Worm (Caenorhabditis elegans): ENCODE results near the gene ubxn-5.

ubxn-5 gene

DNA sequence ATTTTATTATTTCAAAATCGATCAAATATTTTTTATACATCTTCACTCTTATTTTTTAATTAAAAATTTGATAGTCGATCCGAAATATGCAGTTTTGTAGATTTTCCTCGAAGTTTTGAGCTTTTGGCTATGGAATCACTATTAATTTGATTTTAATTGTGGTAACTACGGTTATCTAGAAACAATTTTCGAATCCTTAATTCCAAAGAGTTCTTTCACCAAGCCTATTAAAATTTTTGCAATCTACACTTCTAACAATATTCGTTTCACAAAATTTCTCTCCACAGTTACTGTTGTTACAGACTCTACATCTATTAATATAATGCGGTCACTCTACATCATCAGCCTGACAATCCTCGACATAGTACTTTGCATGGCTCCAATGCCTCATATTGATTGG, 42.1 kb downstream of the ubxn-5 start, which contains the start of gene R05H5.7:
Gene R05H5.7, plus strand, starts transcription at position 301 of the 400 bp plus-strand sequence.
- TF ChIP-seq rnt-1 (tag; optimal IDR thresholded peaks at IDR 0.05) (no peak), fkh-4 (tag; optimal IDR thresholded peaks at IDR 0.05; ENCODE audit: borderline replicate concordance) (no peak), ama-1 (optimal IDR thresholded peaks at IDR 0.05) (no peak), fkh-10 (GFP tag; optimal IDR thresholded peaks at IDR 0.05) (no peak), ceh-82 (tag; optimal IDR thresholded peaks at IDR 0.05) (no peak), aha-1 (tag; optimal IDR thresholded peaks at IDR 0.05) (no peak), C04F5.9 (tag; optimal IDR thresholded peaks at IDR 0.05) (no peak), irx-1 (tag; optimal IDR thresholded peaks at IDR 0.05) (no peak), egl-27 (tag; optimal IDR thresholded peaks at IDR 0.05) (no peak), dsc-1 (tag; optimal IDR thresholded peaks at IDR 0.05) (no peak), lin-39 (tag; optimal IDR thresholded peaks at IDR 0.05) (no peak), mep-1 (tag; optimal IDR thresholded peaks at IDR 0.05) (no peak), ces-1 (GFP tag; optimal IDR thresholded peaks at IDR 0.05) (no peak), zip-4 (GFP tag; optimal IDR thresholded peaks at IDR 0.05) (no peak), dpl-1 (GFP tag; optimal IDR thresholded peaks at IDR 0.05) (no peak), unc-62 (GFP tag; optimal IDR thresholded peaks at IDR 0.05) (no peak), hlh-17 (GFP tag; optimal IDR thresholded peaks at IDR 0.05; ENCODE audit: borderline replicate concordance) (no peak)

DNA sequence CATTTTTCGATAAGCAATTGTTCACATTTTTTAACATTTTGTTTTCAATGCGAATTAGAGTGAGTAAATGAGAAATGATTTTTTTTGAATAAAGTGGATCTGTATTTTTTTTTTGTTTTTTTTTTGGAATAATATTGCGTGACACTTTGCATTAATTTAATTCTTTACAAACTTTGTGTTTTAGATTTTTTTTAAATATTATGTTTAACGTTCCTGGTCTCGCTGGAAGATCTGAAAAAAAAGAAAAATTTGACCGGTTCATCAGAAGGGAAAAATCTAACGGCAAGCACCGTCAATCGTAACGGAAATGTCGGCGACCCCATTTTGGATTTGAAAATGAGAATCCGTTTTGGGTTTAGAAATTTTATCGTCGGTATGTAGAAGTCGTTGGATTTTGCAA, 44.9 kb downstream of the ubxn-5 start, which contains the start of gene cdc-25.4:
Gene cdc-25.4, minus strand, starts transcription at position 101 of the 400 bp plus-strand sequence.
- TF ChIP-seq unc-30 (tag; optimal IDR thresholded peaks at IDR 0.05) (no peak), ceh-82 (tag; optimal IDR thresholded peaks at IDR 0.05) (no peak), ceh-63 (GFP tag; optimal IDR thresholded peaks at IDR 0.05) (no peak), nhr-11 (tag; optimal IDR thresholded peaks at IDR 0.05) (no peak), ces-1 (GFP tag; optimal IDR thresholded peaks at IDR 0.05) (no peak), tbx-2 (tag; optimal IDR thresholded peaks at IDR 0.05) (no peak), tlp-1 (tag; optimal IDR thresholded peaks at IDR 0.05) (no peak), nhr-47 (tag; optimal IDR thresholded peaks at IDR 0.05) (no peak), efl-1 (optimal IDR thresholded peaks at IDR 0.05) (no peak), efl-1 (GFP tag; optimal IDR thresholded peaks at IDR 0.05 in 1 of 2) (no peak), nhr-19 (GFP tag; conservative IDR thresholded peaks at IDR 0.05) (no peak)

DNA sequence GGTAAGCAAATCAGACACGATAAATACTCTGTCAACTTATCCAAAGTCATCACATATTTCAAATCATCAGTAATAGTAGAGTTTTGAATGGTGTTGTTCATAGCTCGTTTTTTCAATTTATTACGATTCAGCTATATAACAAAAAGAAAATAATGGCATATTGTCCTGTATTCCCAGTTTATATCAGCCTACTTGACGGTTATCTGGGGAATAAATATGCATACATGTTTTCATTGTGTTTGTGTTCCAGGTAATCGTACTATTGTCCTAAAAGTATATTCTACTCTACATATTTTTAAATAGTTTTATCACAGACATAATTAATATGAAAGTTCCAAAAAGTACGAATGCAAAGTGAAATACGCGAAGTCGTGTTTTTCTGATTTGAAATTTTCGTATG, 46.5 kb downstream of the ubxn-5 start, which contains the start of gene srd-2:
Gene srd-2, minus strand, starts transcription at position 101 of the 400 bp plus-strand sequence.
- TF ChIP-seq snpc-4 (tag; optimal IDR thresholded peaks at IDR 0.05): no peak
- TF ChIP-seq ceh-82 (tag; optimal IDR thresholded peaks at IDR 0.05): no peak
- no peak for TF ChIP-seq nhr-11 (tag; optimal IDR thresholded peaks at IDR 0.05)
- no peak for TF ChIP-seq nhr-28 (tag; optimal IDR thresholded peaks at IDR 0.05)
- TF ChIP-seq lin-14 (GFP tag; optimal IDR thresholded peaks at IDR 0.05): no peak
- no peak for TF ChIP-seq fos-1 (tag; optimal IDR thresholded peaks at IDR 0.05)
- TF ChIP-seq grh-1 (GFP tag; IDR thresholded peaks at IDR 0.05): no peak
- no peak for TF ChIP-seq unc-62 (GFP tag; optimal IDR thresholded peaks at IDR 0.05)
- TF ChIP-seq skn-1 (tag; optimal IDR thresholded peaks at IDR 0.05): no peak
- no peak for TF ChIP-seq Y116A8C.19 (tag; optimal IDR thresholded peaks at IDR 0.05; ENCODE audit: borderline replicate concordance)

All from whole organism, L1 larva.